Fruit fly (Drosophila melanogaster) whole organism, prepupa: ENCODE results near the gene Cp7Fb.

Source experiments
- CG11762 ChIP-seq: fragments of 200-800 bp; sonication (Bioruptor generic); optimal IDR thresholded peaks from 3 replicates; lab custom pipeline; 2016; ENCODE audit warnings: missing biosample characterization, missing genetic modification characterization; ENCODE audit not compliant: insufficient read depth
- CG15336 ChIP-seq: fragments of 200-800 bp; sonication (Bioruptor generic); IDR thresholded peaks from 2 replicates; pipeline ENCODE4 v1.3.6; 2022; ENCODE audit warnings: missing biosample characterization, missing genetic modification characterization
- CG6792 ChIP-seq: fragments of 200-800 bp; sonication (Bioruptor generic); optimal IDR thresholded peaks from 3 replicates; lab custom pipeline; 2016; ENCODE audit warnings: missing biosample characterization, missing genetic modification characterization
- CG8319 ChIP-seq: fragments of 200-800 bp; sonication (Bioruptor generic); optimal IDR thresholded peaks from 3 replicates; lab custom pipeline; 2016; ENCODE audit warnings: missing biosample characterization, missing genetic modification characterization
- Smox ChIP-seq: fragments of 200-800 bp; sonication (Bioruptor generic); optimal IDR thresholded peaks from 3 replicates; lab custom pipeline; 2016; ENCODE audit warnings: missing biosample characterization, missing genetic modification characterization

DNA sequence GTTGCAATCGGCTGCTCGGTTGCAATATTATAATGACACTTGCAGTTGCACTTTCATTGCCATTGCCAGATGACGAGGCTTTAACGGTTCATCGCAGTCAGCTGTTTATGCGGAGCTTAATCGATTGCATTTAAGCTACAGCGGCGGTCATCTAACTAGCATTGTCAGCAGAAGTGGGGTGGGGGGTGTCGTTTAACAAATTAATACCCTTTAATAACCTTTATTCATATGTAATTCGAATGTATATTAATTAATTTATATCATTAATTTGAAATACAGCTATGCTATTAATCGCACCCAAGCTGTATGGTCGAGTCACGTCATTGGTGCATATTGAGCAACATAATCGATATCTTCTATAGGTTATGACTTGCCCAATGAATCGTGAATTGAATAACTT is 19.2 kb downstream of the Cp7Fb start:
- peak; percentile 73 for TF ChIP-seq CG6792 (GFP tag; lab: Kevin White, UChicago)
- TF ChIP-seq CG15336, result peak; percentile 87
- peak; percentile 64 for TF ChIP-seq Smox (GFP tag; lab: Kevin White, UChicago)
- peak; percentile 66 for TF ChIP-seq CG11762 (GFP tag; lab: Kevin White, UChicago)
- TF ChIP-seq CG8319, result peak; percentile 74
